Fruit fly (Drosophila melanogaster): ENCODE results near the gene IPIP.

The IPIP gene

dm6 chr2L:6051212-6051621, 3.4 kb downstream of the IPIP start (continued):
- TF ChIP-seq CG31627 (GFP tag; optimal IDR thresholded peaks at IDR 0.05), result peak; percentile 94
- peak; percentile 97 for TF ChIP-seq CG3919 (GFP tag; optimal IDR thresholded peaks at IDR 0.05)
- peak; percentile 88 for TF ChIP-seq fd59A (GFP tag; optimal IDR thresholded peaks at IDR 0.05)
- TF ChIP-seq CG15336 (GFP tag; IDR thresholded peaks at IDR 0.05), result peak; percentile 99
- TF ChIP-seq CG11902 (GFP tag; optimal IDR thresholded peaks at IDR 0.05), result peak; percentile 79
- peak; percentile 89 for TF ChIP-seq CG10669 (GFP tag; optimal IDR thresholded peaks at IDR 0.05)
- TF ChIP-seq achi (GFP tag; optimal IDR thresholded peaks at IDR 0.05), result peak; percentile 96
- TF ChIP-seq Hr4 (GFP tag; optimal IDR thresholded peaks at IDR 0.05), result peak; percentile 97

- TF ChIP-seq CG1621 (tag; optimal IDR thresholded peaks at IDR 0.05), result peak; percentile 53
- TF ChIP-seq ss (GFP tag; optimal IDR thresholded peaks at IDR 0.05), result peak; percentile 8 to 19
- TF ChIP-seq CG15336 (GFP tag; IDR thresholded peaks at IDR 0.05), result 0 out of 2 replicates have a peak, but pooled peaks have one; percentile 20
- no peak for TF ChIP-seq CG6792 (GFP tag; optimal IDR thresholded peaks at IDR 0.05)
Observed at dm6 chr2L:6053874-6054469, 6.2 kb downstream of the IPIP start, which contains the start of gene CG13995. Gene CG13995, plus strand, starts transcription at chr2L:6054302.

- TF ChIP-seq Blimp-1 (GFP tag; optimal IDR thresholded peaks at IDR 0.05), result no peak
- TF ChIP-seq vri (GFP tag; optimal IDR thresholded peaks at IDR 0.05), result no peak
- no peak for TF ChIP-seq Gug (GFP tag; IDR thresholded peaks at IDR 0.05)
- TF ChIP-seq Ets96B (tag; optimal IDR thresholded peaks at IDR 0.05), result no peak
- TF ChIP-seq Eip78C (GFP tag), result no peak
- no peak for TF ChIP-seq lz (GFP tag; optimal IDR thresholded peaks at IDR 0.05)
- no peak for TF ChIP-seq dac (GFP tag; optimal IDR thresholded peaks at IDR 0.05)
- no peak for TF ChIP-seq net (GFP tag; optimal IDR thresholded peaks at IDR 0.05)
- TF ChIP-seq CG9139 (GFP tag; optimal IDR thresholded peaks at IDR 0.05), result no peak
- no peak for TF ChIP-seq Eip93F (GFP tag; optimal IDR thresholded peaks at IDR 0.05)
- TF ChIP-seq CG8119 (GFP tag; IDR thresholded peaks at IDR 0.05), result no peak
- TF ChIP-seq achi (GFP tag; optimal IDR thresholded peaks at IDR 0.05), result no peak
- no peak for TF ChIP-seq fd85E (GFP tag; optimal IDR thresholded peaks at IDR 0.05)
- no peak for TF ChIP-seq salr (GFP tag; optimal IDR thresholded peaks at IDR 0.05)
Observed at dm6 chr2L:6060210-6060609, 12.4 kb downstream of the IPIP start, which contains the start of gene CG34180. Gene CG34180, plus strand, starts transcription at chr2L:6060510.

dm6 chr2L:6062382-6063082, 14.7 kb downstream of the IPIP start, which contains the start of the genes ND-51 and CG13994:
Gene ND-51, minus strand, starts transcription at chr2L:6062757.
Gene CG13994, plus strand, starts transcription at chr2L:6062989.
- peak; percentile 76 for TF ChIP-seq vri (GFP tag; optimal IDR thresholded peaks at IDR 0.05)
- no peak for TF ChIP-seq net (GFP tag; optimal IDR thresholded peaks at IDR 0.05)
- peak; percentile 64 for TF ChIP-seq Sox15 (GFP tag; optimal IDR thresholded peaks at IDR 0.05)
- no peak for TF ChIP-seq CG6276 (GFP tag; optimal IDR thresholded peaks at IDR 0.05)
- TF ChIP-seq Gug (GFP tag; IDR thresholded peaks at IDR 0.05), result peak; percentile 65; the same call in 1 of the 2 replicates
- TF ChIP-seq OdsH (GFP tag; optimal IDR thresholded peaks at IDR 0.05), result no peak
- TF ChIP-seq CG6854 (GFP tag; optimal IDR thresholded peaks at IDR 0.05), result no peak
- peak; percentile 67 for TF ChIP-seq CG10631 (GFP tag; optimal IDR thresholded peaks at IDR 0.05)
- TF ChIP-seq ss (GFP tag; optimal IDR thresholded peaks at IDR 0.05), result no peak
- peak in 1 of 2 experiments; percentile 53 for TF ChIP-seq salr (GFP tag; optimal IDR thresholded peaks at IDR 0.05)
- peak; percentile 74 for TF ChIP-seq CG32006 (GFP tag; optimal IDR thresholded peaks at IDR 0.05)
- TF ChIP-seq Met (GFP tag; optimal IDR thresholded peaks at IDR 0.05), result no peak
- TF ChIP-seq Hr4 (GFP tag; optimal IDR thresholded peaks at IDR 0.05), result peak; percentile 86
- TF ChIP-seq CG16779 (tag; optimal IDR thresholded peaks at IDR 0.05), result no peak
- TF ChIP-seq Ets21C (GFP tag; optimal IDR thresholded peaks at IDR 0.05), result peak; percentile 54
- TF ChIP-seq fkh (GFP tag; optimal IDR thresholded peaks at IDR 0.05), result peak; percentile 98
- TF ChIP-seq CG15336 (GFP tag; IDR thresholded peaks at IDR 0.05), result peak; percentile 55
- no peak for TF ChIP-seq dsx (GFP tag; optimal IDR thresholded peaks at IDR 0.05; ENCODE audit: poor library complexity, severe bottlenecking)
- no peak for TF ChIP-seq Eip93F (GFP tag; optimal IDR thresholded peaks at IDR 0.05)
- TF ChIP-seq fd59A (GFP tag; optimal IDR thresholded peaks at IDR 0.05), result peak; percentile 33
- TF ChIP-seq CG11902 (GFP tag; optimal IDR thresholded peaks at IDR 0.05), result peak; percentile 61
- peak; percentile 85 for TF ChIP-seq CG31627 (GFP tag; optimal IDR thresholded peaks at IDR 0.05)
- peak; percentile 75 for TF ChIP-seq Eip75B (GFP tag; optimal IDR thresholded peaks at IDR 0.05)
- TF ChIP-seq CG4318 (GFP tag; optimal IDR thresholded peaks at IDR 0.05), result no peak
- no peak for TF ChIP-seq Sox102F (GFP tag; optimal IDR thresholded peaks at IDR 0.05)
- TF ChIP-seq CG6808 (GFP tag; optimal IDR thresholded peaks at IDR 0.05), result peak; percentile 51
- peak; percentile 45 for TF ChIP-seq CG8632 (GFP tag; optimal IDR thresholded peaks at IDR 0.05)
- TF ChIP-seq Blimp-1 (GFP tag; optimal IDR thresholded peaks at IDR 0.05), result no peak
- TF ChIP-seq esn (GFP tag; optimal IDR thresholded peaks at IDR 0.05), result peak; percentile 73
- TF ChIP-seq lz (GFP tag; optimal IDR thresholded peaks at IDR 0.05), result peak; percentile 83
